Worm (Caenorhabditis elegans) whole organism, late embryonic: ENCODE data around the gene ife-1.

Source experiments
- C38D4.7 ChIP-seq: fragments of 200-800 bp; sonication (Bioruptor generic); optimal IDR thresholded peaks from 2 replicates; lab custom pipeline; 2018; ENCODE audit warnings: mild to moderate bottlenecking, missing genetic modification characterization, moderate library complexity, missing compliant biosample characterization
- ama-1 ChIP-seq: fragments of 150-350 bp; optimal IDR thresholded peaks from 2 replicates; lab custom pipeline; 2014
- ceh-9 ChIP-seq: sonication (generic microtip); optimal IDR thresholded peaks from 2 replicates; lab custom pipeline; 2016; ENCODE audit warnings: mild to moderate bottlenecking, missing genetic modification characterization, inconsistent platforms, missing compliant biosample characterization
- dve-1 ChIP-seq: sonication (generic microtip); optimal IDR thresholded peaks from 2 replicates; lab custom pipeline; 2017; ENCODE audit warnings: antibody characterized with exemption, mild to moderate bottlenecking, missing genetic modification characterization, missing compliant biosample characterization
- elt-2 ChIP-seq: sonication (generic microtip); optimal IDR thresholded peaks from 2 replicates; lab custom pipeline; 2016; ENCODE audit warnings: missing genetic modification reagents, missing genetic modification characterization, missing compliant biosample characterization
- fax-1 ChIP-seq: sonication (generic microtip); optimal IDR thresholded peaks from 2 replicates; lab custom pipeline; 2016; ENCODE audit warnings: missing genotype, missing genetic modification characterization, missing compliant biosample characterization
- gmeb-2 ChIP-seq: sonication (generic microtip); optimal IDR thresholded peaks from 2 replicates; lab custom pipeline; 2016; ENCODE audit warnings: missing genetic modification characterization, inconsistent platforms, missing compliant biosample characterization
- hlh-30 ChIP-seq: sonication (generic microtip); optimal IDR thresholded peaks from 2 replicates; lab custom pipeline; 2017; ENCODE audit warnings: antibody characterized with exemption, missing genetic modification characterization, missing compliant biosample characterization; ENCODE audit not compliant: insufficient read depth
- lin-11 ChIP-seq: fragments of 200-800 bp; sonication (Bioruptor generic); optimal IDR thresholded peaks from 2 replicates; lab custom pipeline; 2018; ENCODE audit warnings: mild to moderate bottlenecking, missing genetic modification characterization, missing compliant biosample characterization
- pha-4 ChIP-seq: fragments of 150-350 bp; optimal IDR thresholded peaks from 2 replicates; lab custom pipeline; 2018; ENCODE audit warnings: missing biosample characterization, missing genetic modification reagents, missing genetic modification characterization
- tbx-2 ChIP-seq: sonication (generic microtip); optimal IDR thresholded peaks from 2 replicates; lab custom pipeline; 2016; ENCODE audit warnings: missing genetic modification characterization, missing compliant biosample characterization
- ztf-16 ChIP-seq: sonication (generic microtip); optimal IDR thresholded peaks from 2 replicates; lab custom pipeline; 2017; ENCODE audit warnings: missing genetic modification characterization, missing compliant biosample characterization

DNA sequence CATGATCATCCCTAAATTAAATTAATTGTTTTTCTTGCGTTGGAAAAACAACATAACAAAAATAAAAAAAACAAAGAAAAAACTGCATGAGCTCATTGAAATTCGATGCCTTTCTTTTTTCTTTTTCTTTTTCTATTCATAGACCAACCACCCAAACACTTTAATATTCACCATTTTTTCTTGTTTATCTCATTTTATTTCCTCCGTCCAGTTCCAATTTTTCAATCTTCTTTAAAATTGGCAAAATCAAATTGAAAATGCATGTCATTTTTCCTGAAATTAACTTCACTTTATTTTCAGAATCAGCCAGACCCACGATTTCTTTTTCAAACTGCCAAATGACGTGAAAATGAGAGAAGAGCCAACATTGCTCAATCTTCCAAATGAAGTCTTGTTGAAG lies 42.6 kb downstream of the ife-1 start, which contains the start of gene T03F6.4:
- TF ChIP-seq hlh-30 (tag; lab: Kevin White, UChicago) = no peak
- TF ChIP-seq dve-1 (tag; lab: Kevin White, UChicago) = no peak
- no peak for TF ChIP-seq ama-1 (lab: Kevin White, UChicago)
- no peak for TF ChIP-seq ztf-16 (tag; lab: Kevin White, UChicago)
- TF ChIP-seq lin-11 (tag; lab: Kevin White, UChicago) = no peak
- no peak for TF ChIP-seq fax-1 (tag; lab: Kevin White, UChicago)
- no peak for TF ChIP-seq elt-2 (tag; lab: Kevin White, UChicago)
- TF ChIP-seq ceh-9 (tag; lab: Kevin White, UChicago) = no peak
- TF ChIP-seq tbx-2 = no peak
- TF ChIP-seq pha-4 = no peak
- no peak for TF ChIP-seq C38D4.7 (GFP tag; lab: Kevin White, UChicago)
- TF ChIP-seq gmeb-2 (tag; lab: Kevin White, UChicago) = no peak
